Worm (Caenorhabditis elegans) whole organism, L1 larva: ENCODE results near the gene unc-77.

Experiments
- alr-1 ChIP-seq: fragments of 200-800 bp; sonication (Bioruptor generic); optimal IDR thresholded peaks from 2 replicates; lab custom pipeline; 2018; ENCODE audit warnings: borderline replicate concordance, mild to moderate bottlenecking, missing genetic modification characterization, missing compliant biosample characterization
- aly-2 ChIP-seq: fragments of 150-350 bp; optimal IDR thresholded peaks from 2 replicates; lab custom pipeline; 2014; ENCODE audit warnings: missing biosample characterization, missing genetic modification characterization
- ceh-63 ChIP-seq: fragments of 200-800 bp; sonication (Bioruptor generic); optimal IDR thresholded peaks from 2 replicates; lab custom pipeline; 2018; ENCODE audit warnings: mild to moderate bottlenecking, missing genetic modification characterization, missing compliant biosample characterization
- ceh-88 ChIP-seq: fragments of 200-800 bp; sonication (Bioruptor generic); IDR thresholded peaks from 2 replicates; pipeline ENCODE4 v1.3.6; 2022; ENCODE audit warnings: missing genetic modification characterization, missing compliant biosample characterization
- ces-1 ChIP-seq: fragments of 150-350 bp; optimal IDR thresholded peaks from 2 replicates; lab custom pipeline; 2014; ENCODE audit warnings: missing biosample characterization, missing genetic modification reagents, missing genetic modification characterization
- dsc-1 ChIP-seq: sonication (generic microtip); optimal IDR thresholded peaks from 2 replicates; lab custom pipeline; 2016; ENCODE audit warnings: mild to moderate bottlenecking, missing genetic modification characterization, missing compliant biosample characterization
- efl-3 ChIP-seq: fragments of 200-800 bp; sonication (Bioruptor generic); optimal IDR thresholded peaks from 2 replicates; lab custom pipeline; 2018; ENCODE audit warnings: mild to moderate bottlenecking, missing genetic modification characterization, missing compliant biosample characterization
- egl-27 ChIP-seq, 2 experiments: fragments of 150-350 bp in 1 of 2; sonication (generic microtip); optimal IDR thresholded peaks; 3 replicates each; lab custom pipeline; 2017 to 2018; ENCODE audit warnings: missing biosample characterization in 2 of 2, missing genetic modification characterization in 2 of 2, missing genetic modification reagents in 2 of 2
- elt-2 ChIP-seq: sonication (generic microtip); optimal IDR thresholded peaks from 2 replicates; lab custom pipeline; 2016; ENCODE audit warnings: missing genetic modification characterization, mild to moderate bottlenecking, inconsistent platforms, missing compliant biosample characterization, missing genetic modification reagents
- fkh-10 ChIP-seq: sonication (generic microtip); optimal IDR thresholded peaks from 2 replicates; lab custom pipeline; 2017; ENCODE audit warnings: missing biosample characterization, missing genetic modification reagents, missing genetic modification characterization
- fkh-4 ChIP-seq: sonication (generic microtip); optimal IDR thresholded peaks from 2 replicates; lab custom pipeline; 2016; ENCODE audit warnings: missing compliant biosample characterization, missing genetic modification characterization, borderline replicate concordance
- fkh-8 ChIP-seq: sonication (generic microtip); optimal IDR thresholded peaks from 2 replicates; lab custom pipeline; 2016; ENCODE audit warnings: mild to moderate bottlenecking, missing genetic modification characterization, missing compliant biosample characterization
- fos-1 ChIP-seq: fragments of 150-350 bp; optimal IDR thresholded peaks from 2 replicates; lab custom pipeline; 2014; ENCODE audit warnings: missing biosample characterization, missing genetic modification characterization
- hlh-4 ChIP-seq: sonication (generic microtip); optimal IDR thresholded peaks from 2 replicates; lab custom pipeline; 2016; ENCODE audit warnings: mild to moderate bottlenecking, missing genetic modification characterization, missing compliant biosample characterization
- hpl-2 ChIP-seq: fragments of 150-350 bp; optimal IDR thresholded peaks from 2 replicates; lab custom pipeline; 2014; ENCODE audit warnings: missing biosample characterization, missing genetic modification reagents, missing genetic modification characterization
- irx-1 ChIP-seq: sonication (generic microtip); optimal IDR thresholded peaks from 2 replicates; lab custom pipeline; 2016; ENCODE audit warnings: missing genetic modification characterization, missing compliant biosample characterization
- isw-1 ChIP-seq: fragments of 200-800 bp; sonication (Bioruptor generic); IDR thresholded peaks from 2 replicates; pipeline ENCODE4 v1.3.6; 2022; ENCODE audit warnings: missing genetic modification characterization, missing compliant biosample characterization
- lin-14 ChIP-seq: fragments of 200-800 bp; sonication (Bioruptor generic); optimal IDR thresholded peaks from 2 replicates; lab custom pipeline; 2018; ENCODE audit warnings: mild to moderate bottlenecking, missing genetic modification characterization, moderate library complexity, missing compliant biosample characterization
- lin-15B ChIP-seq: fragments of 150-350 bp; sonication (generic microtip); optimal IDR thresholded peaks from 3 replicates; lab custom pipeline; 2014; ENCODE audit warnings: missing biosample characterization, missing genetic modification characterization
- lin-39 ChIP-seq: fragments of 150-350 bp; optimal IDR thresholded peaks from 2 replicates; lab custom pipeline; 2014; ENCODE audit warnings: missing biosample characterization, missing genetic modification reagents, missing genetic modification characterization
- lir-3 ChIP-seq: sonication (generic microtip); optimal IDR thresholded peaks from 2 replicates; lab custom pipeline; 2016; ENCODE audit warnings: mild to moderate bottlenecking, missing genetic modification characterization, moderate library complexity, missing compliant biosample characterization; ENCODE audit not compliant: poor library complexity
- mab-9 ChIP-seq: fragments of 200-800 bp; sonication (Bioruptor generic); IDR thresholded peaks from 2 replicates; pipeline ENCODE4 v1.3.6; 2022; ENCODE audit warnings: missing genetic modification reagents, missing genetic modification characterization, missing compliant biosample characterization
- mdl-1 ChIP-seq, 2 experiments: fragments of 150-350 bp; optimal IDR thresholded peaks; 2 replicates each; lab custom pipeline; 2014 to 2017; ENCODE audit warnings: missing biosample characterization in 2 of 2, missing genetic modification characterization in 2 of 2, inconsistent platforms in 1 of 2
- mep-1 ChIP-seq: fragments of 150-350 bp; optimal IDR thresholded peaks from 2 replicates; lab custom pipeline; 2014; ENCODE audit warnings: missing biosample characterization, missing genetic modification characterization
- nhr-11 ChIP-seq: fragments of 150-350 bp; optimal IDR thresholded peaks from 2 replicates; lab custom pipeline; 2014; ENCODE audit warnings: missing biosample characterization, missing genetic modification characterization
- nhr-12 ChIP-seq: sonication (generic microtip); optimal IDR thresholded peaks from 2 replicates; lab custom pipeline; 2017; ENCODE audit warnings: missing biosample characterization, missing genetic modification characterization
- nhr-20 ChIP-seq: sonication (generic microtip); optimal IDR thresholded peaks from 2 replicates; lab custom pipeline; 2016; ENCODE audit warnings: mild to moderate bottlenecking, missing genetic modification characterization, missing compliant biosample characterization
- nhr-237 ChIP-seq: fragments of 150-350 bp; optimal IDR thresholded peaks from 2 replicates; lab custom pipeline; 2014; ENCODE audit warnings: missing biosample characterization, missing genetic modification characterization
- nhr-47 ChIP-seq: sonication (generic microtip); optimal IDR thresholded peaks from 2 replicates; lab custom pipeline; 2016; ENCODE audit warnings: mild to moderate bottlenecking, missing genetic modification characterization, moderate library complexity, missing compliant biosample characterization
- nhr-71 ChIP-seq: sonication (generic microtip); optimal IDR thresholded peaks from 2 replicates; lab custom pipeline; 2016; ENCODE audit warnings: mild to moderate bottlenecking, missing genetic modification characterization, moderate library complexity, missing compliant biosample characterization
- nhr-76 ChIP-seq: sonication (generic microtip); optimal IDR thresholded peaks from 2 replicates; lab custom pipeline; 2017; ENCODE audit warnings: missing biosample characterization, missing genetic modification characterization
- nhr-77 ChIP-seq: fragments of 150-350 bp; optimal IDR thresholded peaks from 2 replicates; lab custom pipeline; 2014; ENCODE audit warnings: missing biosample characterization, missing genetic modification characterization
- nhr-85 ChIP-seq: sonication (generic microtip); peaks from one replicate; lab custom pipeline; 2016; ENCODE audit warnings: missing genetic modification characterization, inconsistent platforms, missing compliant biosample characterization
- nhr-90 ChIP-seq: sonication (generic microtip); optimal IDR thresholded peaks from 2 replicates; lab custom pipeline; 2016; ENCODE audit warnings: mild to moderate bottlenecking, missing genetic modification characterization, missing compliant biosample characterization; ENCODE audit not compliant: poor library complexity
- pax-3 ChIP-seq: fragments of 200-800 bp; sonication (Bioruptor generic); optimal IDR thresholded peaks from 2 replicates; lab custom pipeline; 2018; ENCODE audit warnings: mild to moderate bottlenecking, missing genetic modification characterization, moderate library complexity, missing compliant biosample characterization
- pqm-1 ChIP-seq: sonication (generic microtip); optimal IDR thresholded peaks from 3 replicates; lab custom pipeline; 2017; ENCODE audit warnings: missing biosample characterization, missing genetic modification characterization
- rnt-1 ChIP-seq: sonication (generic microtip); optimal IDR thresholded peaks from 2 replicates; lab custom pipeline; 2016; ENCODE audit warnings: mild to moderate bottlenecking, missing genetic modification characterization, moderate library complexity, missing compliant biosample characterization
- sox-4 ChIP-seq: sonication (generic microtip); optimal IDR thresholded peaks from 2 replicates; lab custom pipeline; 2016; ENCODE audit warnings: missing genetic modification characterization, missing compliant biosample characterization
- sup-37 ChIP-seq: fragments of 200-800 bp; sonication (Bioruptor generic); optimal IDR thresholded peaks from 2 replicates; lab custom pipeline; 2018; ENCODE audit warnings: mild to moderate bottlenecking, missing genetic modification characterization, missing compliant biosample characterization
- swsn-7 ChIP-seq: sonication (generic microtip); optimal IDR thresholded peaks from 2 replicates; lab custom pipeline; 2016; ENCODE audit warnings: missing genetic modification characterization, missing compliant biosample characterization
- tlp-1 ChIP-seq: fragments of 150-350 bp; optimal IDR thresholded peaks from 2 replicates; lab custom pipeline; 2014; ENCODE audit warnings: missing biosample characterization, missing genetic modification characterization
- unc-62 ChIP-seq: fragments of 150-350 bp; optimal IDR thresholded peaks from 2 replicates; lab custom pipeline; 2014; ENCODE audit warnings: missing biosample characterization, missing genetic modification reagents, missing genetic modification characterization
- unc-86 ChIP-seq: sonication (generic microtip); optimal IDR thresholded peaks from 2 replicates; lab custom pipeline; 2016; ENCODE audit warnings: missing genetic modification characterization, missing compliant biosample characterization
- unc-98 ChIP-seq: fragments of 200-800 bp; sonication (Bioruptor generic); IDR thresholded peaks from 2 replicates; pipeline ENCODE4 v1.3.6; 2022; ENCODE audit warnings: missing genetic modification characterization, missing compliant biosample characterization
- zag-1 ChIP-seq: fragments of 150-350 bp; optimal IDR thresholded peaks from 2 replicates; lab custom pipeline; 2014; ENCODE audit warnings: missing biosample characterization, missing genetic modification characterization
- zip-4 ChIP-seq: fragments of 200-800 bp; sonication (Bioruptor generic); optimal IDR thresholded peaks from 2 replicates; lab custom pipeline; 2018; ENCODE audit warnings: mild to moderate bottlenecking, missing genetic modification characterization, moderate library complexity, missing compliant biosample characterization
- ztf-11 ChIP-seq, 2 experiments: sonication (generic microtip); optimal IDR thresholded peaks; 2 replicates each; lab custom pipeline; 2016 to 2017; ENCODE audit warnings: missing genetic modification characterization in 2 of 2, missing biosample characterization in 1 of 2, missing compliant biosample characterization in 1 of 2

Gene unc-77

ce11 chrIV:6156833-6157232 lies 26.8 kb downstream of the unc-77 start, which contains the start of gene C11D2.4 (continued):
- TF ChIP-seq nhr-71 (tag; lab: Kevin White, UChicago), result peak; percentile 71
- TF ChIP-seq fos-1 (tag; lab: Kevin White, UChicago), result no peak
- TF ChIP-seq ceh-63 (GFP tag; lab: Kevin White, UChicago), result no peak
- TF ChIP-seq ces-1, result no peak
- TF ChIP-seq unc-98 (GFP tag; lab: Robert Waterston, UW), result no peak
- no peak for TF ChIP-seq pax-3 (tag; lab: Kevin White, UChicago)
- peak; percentile 57 for TF ChIP-seq swsn-7 (tag; lab: Kevin White, UChicago)
- TF ChIP-seq pqm-1 (tag; lab: Kevin White, UChicago), result no peak
- no peak for TF ChIP-seq unc-62
- TF ChIP-seq irx-1, result peak; percentile 48
- TF ChIP-seq tlp-1 (tag; lab: Kevin White, UChicago), result no peak
- TF ChIP-seq nhr-47 (tag; lab: Kevin White, UChicago), result peak; percentile 69
- TF ChIP-seq nhr-20 (tag; lab: Kevin White, UChicago), result peak; percentile 57
- no peak for TF ChIP-seq elt-2 (tag; lab: Kevin White, UChicago)
- TF ChIP-seq lin-39 (tag; lab: Kevin White, UChicago), result no peak
- TF ChIP-seq zip-4 (GFP tag; lab: Kevin White, UChicago), result no peak
- no peak for TF ChIP-seq fkh-8 (tag; lab: Kevin White, UChicago)
- TF ChIP-seq rnt-1 (tag; lab: Kevin White, UChicago), result peak; percentile 56
- no peak for TF ChIP-seq sup-37 (GFP tag; lab: Kevin White, UChicago)
- no peak for TF ChIP-seq nhr-77 (tag; lab: Kevin White, UChicago)
- TF ChIP-seq efl-3, result no peak
- no peak for TF ChIP-seq nhr-237 (tag; lab: Kevin White, UChicago)
- TF ChIP-seq lin-15B, result no peak
- TF ChIP-seq lin-14 (GFP tag; lab: Kevin White, UChicago), result no peak
- TF ChIP-seq ceh-88 (GFP tag; lab: Robert Waterston, UW), result no peak
- TF ChIP-seq nhr-76 (tag; lab: Kevin White, UChicago), result no peak
- no peak for TF ChIP-seq isw-1
- no peak for TF ChIP-seq zag-1 (tag; lab: Kevin White, UChicago)
- peak; percentile 5 for TF ChIP-seq unc-86 (tag; lab: Kevin White, UChicago)
- no peak for TF ChIP-seq nhr-12 (tag; lab: Kevin White, UChicago)
- no peak for TF ChIP-seq fkh-4
- no peak for TF ChIP-seq alr-1 (tag; lab: Kevin White, UChicago)
- TF ChIP-seq mep-1, result peak; percentile 50
- TF ChIP-seq mdl-1 (tag; optimal IDR thresholded peaks at IDR 0.05; lab: Kevin White, UChicago), result peak in 1 of 2 experiments; percentile 73
- TF ChIP-seq sox-4 (tag; lab: Kevin White, UChicago), result no peak
- no peak for TF ChIP-seq aly-2 (tag; lab: Kevin White, UChicago)
- TF ChIP-seq nhr-85 (tag; lab: Kevin White, UChicago), result no peak
- TF ChIP-seq lir-3, result no peak
- TF ChIP-seq dsc-1 (tag; lab: Kevin White, UChicago), result peak; percentile 75
- TF ChIP-seq ztf-11 (tag; optimal IDR thresholded peaks at IDR 0.05; lab: Kevin White, UChicago), result no peak

DNA sequence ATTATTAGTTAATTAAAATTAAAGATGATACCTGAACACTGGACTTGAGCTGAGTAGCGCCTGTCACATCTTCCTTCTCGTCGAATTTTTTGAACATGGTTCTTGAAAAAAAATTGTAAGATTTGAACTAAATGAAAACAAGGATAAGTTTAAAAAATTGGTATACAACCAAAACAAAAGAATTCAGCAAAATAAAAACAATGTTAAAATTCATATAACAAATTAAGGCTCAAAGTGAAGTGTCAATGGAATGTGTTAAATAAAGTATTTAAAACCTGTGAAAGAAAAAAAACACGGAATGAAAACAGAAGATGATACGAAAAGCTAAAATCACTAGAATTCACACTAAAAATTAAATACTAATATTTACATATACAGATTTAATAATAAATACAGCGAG lies 28.4 kb downstream of the unc-77 start, which contains the start of gene C11D2.7:
Gene C11D2.7, minus strand, starts transcription at position 101 of the 400 bp plus-strand sequence.
- no peak for TF ChIP-seq unc-62
- TF ChIP-seq ztf-11 (tag; optimal IDR thresholded peaks at IDR 0.05; lab: Kevin White, UChicago), result no peak
- no peak for TF ChIP-seq hlh-4 (tag; lab: Kevin White, UChicago)
- TF ChIP-seq ceh-63 (GFP tag; lab: Kevin White, UChicago), result no peak
- no peak for TF ChIP-seq ces-1
- no peak for TF ChIP-seq pax-3 (tag; lab: Kevin White, UChicago)
- no peak for TF ChIP-seq isw-1
- TF ChIP-seq nhr-11, result no peak
- TF ChIP-seq nhr-76 (tag; lab: Kevin White, UChicago), result no peak
- no peak for TF ChIP-seq lin-39 (tag; lab: Kevin White, UChicago)
- TF ChIP-seq mab-9 (GFP tag; lab: Robert Waterston, UW), result no peak
- TF ChIP-seq nhr-85 (tag; lab: Kevin White, UChicago), result no peak
- no peak for TF ChIP-seq fkh-10
- TF ChIP-seq nhr-20 (tag; lab: Kevin White, UChicago), result no peak
- TF ChIP-seq hpl-2, result no peak
- no peak for TF ChIP-seq egl-27 (tag; optimal IDR thresholded peaks at IDR 0.05; lab: Kevin White, UChicago)
- TF ChIP-seq nhr-90 (tag; lab: Kevin White, UChicago), result no peak
- no peak for TF ChIP-seq sup-37 (GFP tag; lab: Kevin White, UChicago)
- no peak for TF ChIP-seq fkh-4
